Worm (Caenorhabditis elegans): ENCODE results near the gene F17E9.5.

DNA sequence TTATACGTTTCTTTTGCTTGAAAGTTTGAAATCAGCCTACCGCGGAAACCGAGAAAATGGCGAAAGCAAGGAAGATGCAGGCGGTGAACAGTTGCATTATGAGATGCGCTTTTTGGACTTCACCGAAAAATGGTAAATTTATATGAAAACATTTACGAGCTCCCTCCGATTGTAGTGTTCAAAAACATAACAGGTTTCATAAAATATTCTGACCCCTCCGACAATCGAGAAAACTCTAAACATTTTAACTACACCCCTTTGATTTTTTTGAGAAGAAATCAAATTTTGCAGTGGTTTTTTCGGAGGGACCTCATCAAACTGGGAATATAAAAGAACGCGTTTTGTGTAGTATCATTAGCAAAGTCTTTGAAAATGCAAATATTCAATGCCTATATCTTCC, 1.4 kb downstream of the F17E9.5 start, which contains the start of the genes F17E9.18 and F17E9.15:
- TF ChIP-seq ama-1 (optimal IDR thresholded peaks at IDR 0.05) = no peak
- no peak for TF ChIP-seq tra-4 (tag; optimal IDR thresholded peaks at IDR 0.05)
- TF ChIP-seq ceh-13 (GFP tag; optimal IDR thresholded peaks at IDR 0.05) = no peak
- no peak for TF ChIP-seq hmbx-1 (tag; optimal IDR thresholded peaks at IDR 0.05)
- no peak for TF ChIP-seq scrt-1 (GFP tag; IDR thresholded peaks at IDR 0.05)
- no peak for TF ChIP-seq sea-1 (GFP tag; conservative IDR thresholded peaks at IDR 0.05)
- TF ChIP-seq hnd-1 (tag; optimal IDR thresholded peaks at IDR 0.05) = no peak
- no peak for TF ChIP-seq hmg-4 (GFP tag; optimal IDR thresholded peaks at IDR 0.05)
- no peak for TF ChIP-seq aly-1 (tag; optimal IDR thresholded peaks at IDR 0.05)
- TF ChIP-seq flt-1 (GFP tag; IDR thresholded peaks at IDR 0.05) = no peak
